Worm (Caenorhabditis elegans) whole organism, L4 larva: ENCODE results near the gene C33F10.8.
"Not testable (repeated sequence)": the region's sequence is repeated elsewhere in the genome, so short reads cannot be mapped to it uniquely, and the experiment has no call there.

ENCODE experiments used
- F10B5.3 ChIP-seq: sonication (generic microtip); optimal IDR thresholded peaks from 2 replicates; lab custom pipeline; 2016; ENCODE audit warnings: mild to moderate bottlenecking, missing genetic modification characterization, missing compliant biosample characterization
- F26F4.8 ChIP-seq: fragments of 200-800 bp; sonication (Bioruptor generic); conservative IDR thresholded peaks from 2 replicates; pipeline ENCODE4 v1.3.6; 2022; ENCODE audit warnings: missing genetic modification characterization, missing compliant biosample characterization
- F49E8.2 ChIP-seq: sonication (generic microtip); optimal IDR thresholded peaks from 2 replicates; lab custom pipeline; 2016; ENCODE audit warnings: missing compliant biosample characterization, mild to moderate bottlenecking, missing genetic modification characterization, borderline replicate concordance
- R02D3.7 ChIP-seq: fragments of 150-350 bp; sonication (generic microtip); optimal IDR thresholded peaks from 3 replicates; lab custom pipeline; 2014; ENCODE audit warnings: missing biosample characterization, missing genetic modification characterization
- T26A8.4 ChIP-seq: fragments of 200-800 bp; sonication (Bioruptor generic); IDR thresholded peaks from 2 replicates; pipeline ENCODE4 v1.3.6; 2022; ENCODE audit warnings: missing genetic modification characterization, missing compliant biosample characterization
- Y48G9A.11 ChIP-seq: fragments of 200-800 bp; sonication (Bioruptor generic); IDR thresholded peaks from 2 replicates; pipeline ENCODE4 v1.3.6; 2022; ENCODE audit warnings: missing genetic modification reagents, missing genetic modification characterization, missing compliant biosample characterization
- Y5F2A.4 ChIP-seq: fragments of 200-800 bp; sonication (Bioruptor generic); optimal IDR thresholded peaks from 2 replicates; lab custom pipeline; 2018; ENCODE audit warnings: mild to moderate bottlenecking, missing genetic modification characterization, missing compliant biosample characterization
- Y75B8A.6 ChIP-seq: fragments of 200-800 bp; sonication (Bioruptor generic); IDR thresholded peaks from 2 replicates; pipeline ENCODE4 v1.3.6; 2022; ENCODE audit warnings: missing genetic modification reagents, missing genetic modification characterization, missing compliant biosample characterization
- aha-1 ChIP-seq: fragments of 150-350 bp; peaks from one replicate; lab custom pipeline; 2014; ENCODE audit warnings: missing biosample characterization, missing genetic modification characterization
- ceh-28 ChIP-seq: fragments of 150-350 bp; optimal IDR thresholded peaks from 2 replicates; lab custom pipeline; 2014; ENCODE audit warnings: missing biosample characterization, missing genetic modification reagents, missing genetic modification characterization
- ceh-62 ChIP-seq: sonication (generic microtip); optimal IDR thresholded peaks from 2 replicates; lab custom pipeline; 2017; ENCODE audit warnings: missing biosample characterization, missing genetic modification characterization
- ceh-82 ChIP-seq: sonication (generic microtip); optimal IDR thresholded peaks from 2 replicates; lab custom pipeline; 2017; ENCODE audit warnings: missing biosample characterization, missing genetic modification characterization
- ces-1 ChIP-seq: fragments of 150-350 bp; sonication (generic microtip); optimal IDR thresholded peaks from 4 replicates; lab custom pipeline; 2014; ENCODE audit warnings: missing biosample characterization, missing genetic modification reagents, missing genetic modification characterization
- dmd-6 ChIP-seq: fragments of 200-800 bp; sonication (Bioruptor generic); IDR thresholded peaks from 2 replicates; pipeline ENCODE4 v1.3.6; 2022; ENCODE audit warnings: missing genetic modification reagents, missing genetic modification characterization, missing compliant biosample characterization
- fos-1 ChIP-seq: fragments of 150-350 bp; optimal IDR thresholded peaks from 2 replicates; lab custom pipeline; 2014; ENCODE audit warnings: missing biosample characterization, missing genetic modification characterization
- gei-8 ChIP-seq: fragments of 200-800 bp; sonication (Bioruptor generic); optimal IDR thresholded peaks from 2 replicates; lab custom pipeline; 2018; ENCODE audit warnings: mild to moderate bottlenecking, missing genetic modification characterization, missing compliant biosample characterization
- hlh-11 ChIP-seq: fragments of 200-800 bp; sonication (Bioruptor generic); optimal IDR thresholded peaks from 2 replicates; lab custom pipeline; 2018; ENCODE audit warnings: mild to moderate bottlenecking, missing genetic modification characterization, missing compliant biosample characterization
- hlh-30 ChIP-seq: sonication (generic microtip); optimal IDR thresholded peaks from 2 replicates; lab custom pipeline; 2017; ENCODE audit warnings: antibody characterized with exemption, mild to moderate bottlenecking, missing genetic modification characterization, missing compliant biosample characterization; ENCODE audit not compliant: insufficient read depth
- lin-13 ChIP-seq: fragments of 150-350 bp; optimal IDR thresholded peaks from 2 replicates; lab custom pipeline; 2014; ENCODE audit warnings: missing biosample characterization, missing genetic modification reagents, missing genetic modification characterization
- lin-39 ChIP-seq: fragments of 150-350 bp; optimal IDR thresholded peaks from 2 replicates; lab custom pipeline; 2014; ENCODE audit warnings: missing biosample characterization, missing genetic modification reagents, missing genetic modification characterization
- madf-5 ChIP-seq, 2 experiments: fragments of 200-800 bp; sonication (Bioruptor generic); IDR thresholded peaks; 2 replicates each; pipeline ENCODE4 v1.3.6; 2022; ENCODE audit warnings: missing compliant biosample characterization in 2 of 2, missing genetic modification characterization in 2 of 2
- mdl-1 ChIP-seq, 2 experiments: fragments of 150-350 bp in 1 of 2; sonication (generic microtip) in 1 of 2; optimal IDR thresholded peaks; 2 replicates each; lab custom pipeline; 2014 to 2017; ENCODE audit warnings: missing biosample characterization in 2 of 2, missing genetic modification characterization in 2 of 2
- mxl-2 ChIP-seq: fragments of 200-800 bp; sonication (Bioruptor generic); conservative IDR thresholded peaks from 2 replicates; pipeline ENCODE4 v1.3.6; 2022; ENCODE audit warnings: missing genetic modification reagents, missing genetic modification characterization, missing compliant biosample characterization
- mxl-3 ChIP-seq: fragments of 200-800 bp; sonication (Bioruptor generic); optimal IDR thresholded peaks from 2 replicates; lab custom pipeline; 2018; ENCODE audit warnings: mild to moderate bottlenecking, missing genetic modification characterization, missing compliant biosample characterization
- nhr-111 ChIP-seq: fragments of 200-800 bp; sonication (Bioruptor generic); optimal IDR thresholded peaks from 2 replicates; lab custom pipeline; 2018; ENCODE audit warnings: mild to moderate bottlenecking, missing genetic modification characterization, missing compliant biosample characterization
- nhr-28 ChIP-seq: fragments of 150-350 bp; optimal IDR thresholded peaks from 2 replicates; lab custom pipeline; 2014; ENCODE audit warnings: missing biosample characterization, missing genetic modification characterization
- nhr-48 ChIP-seq: sonication (generic microtip); optimal IDR thresholded peaks from 2 replicates; lab custom pipeline; 2016; ENCODE audit warnings: mild to moderate bottlenecking, missing genetic modification characterization, missing compliant biosample characterization
- pqm-1 ChIP-seq: sonication (generic microtip); optimal IDR thresholded peaks from 2 replicates; lab custom pipeline; 2017; ENCODE audit warnings: missing biosample characterization, missing genetic modification characterization
- sdz-12 ChIP-seq: fragments of 200-800 bp; sonication (Bioruptor generic); optimal IDR thresholded peaks from 2 replicates; lab custom pipeline; 2018; ENCODE audit warnings: mild to moderate bottlenecking, missing genetic modification characterization, missing compliant biosample characterization
- set-16 ChIP-seq: fragments of 200-800 bp; sonication (Bioruptor generic); IDR thresholded peaks from 2 replicates; pipeline ENCODE4 v1.3.6; 2022; ENCODE audit warnings: missing genetic modification reagents, missing genetic modification characterization, missing compliant biosample characterization
- tra-1 ChIP-seq: fragments of 200-800 bp; sonication (Bioruptor generic); IDR thresholded peaks from 2 replicates; pipeline ENCODE4 v1.3.6; 2022; ENCODE audit warnings: missing genetic modification reagents, missing genetic modification characterization, missing compliant biosample characterization
- unc-130 ChIP-seq: sonication (generic microtip); optimal IDR thresholded peaks from 2 replicates; lab custom pipeline; 2016; ENCODE audit warnings: missing genetic modification reagents, missing genetic modification characterization, missing compliant biosample characterization
- unc-39 ChIP-seq: sonication (generic microtip); optimal IDR thresholded peaks from 2 replicates; lab custom pipeline; 2017; ENCODE audit warnings: missing biosample characterization, missing genetic modification characterization
- unc-62 ChIP-seq, 3 experiments: fragments of 150-350 bp in 1 of 3; sonication (generic microtip); optimal IDR thresholded peaks in 2 of 3; peaks in 1 of 3; 1 replicate in 1 of 3; 2 replicates in 2 of 3; lab custom pipeline; 2014 to 2017; ENCODE audit warnings: missing biosample characterization in 3 of 3, missing genetic modification characterization in 3 of 3, missing genetic modification reagents in 3 of 3, missing genotype in 1 of 3
- zfp-2 ChIP-seq: sonication (generic microtip); optimal IDR thresholded peaks from 2 replicates; lab custom pipeline; 2016; ENCODE audit warnings: mild to moderate bottlenecking, missing genetic modification characterization, missing compliant biosample characterization
- ztf-11 ChIP-seq: fragments of 150-350 bp; optimal IDR thresholded peaks from 2 replicates; lab custom pipeline; 2014; ENCODE audit warnings: missing biosample characterization, missing genetic modification characterization

C33F10.8 gene

DNA sequence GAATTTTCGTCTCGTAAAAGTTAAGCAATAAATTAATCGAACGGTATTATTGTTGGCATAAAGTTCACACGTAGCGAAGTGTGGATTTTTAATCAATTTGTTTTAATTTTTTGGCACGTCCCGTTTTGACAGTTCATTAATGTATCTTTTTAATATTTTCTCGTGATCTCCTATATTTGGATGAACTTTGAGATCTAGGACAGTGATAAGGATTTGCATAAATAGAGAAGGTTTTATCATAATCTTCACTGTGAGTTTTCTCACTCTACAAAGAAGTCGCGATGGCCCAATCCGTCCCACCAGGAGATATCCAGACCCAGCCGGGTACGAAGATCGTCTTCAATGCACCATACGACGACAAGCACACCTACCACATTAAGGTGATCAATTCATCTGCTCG lies at the start of gene C33F10.8, which contains the start of gene msp-40:
Gene C33F10.8, minus strand, starts transcription at position 101 of the 400 bp plus-strand sequence.
Gene msp-40, plus strand, starts transcription at position 282 of the 400 bp plus-strand sequence.
- not testable (repeated sequence) for TF ChIP-seq Y5F2A.4 (GFP tag; lab: Kevin White, UChicago); ceh-82 (tag; lab: Kevin White, UChicago); ztf-11

DNA sequence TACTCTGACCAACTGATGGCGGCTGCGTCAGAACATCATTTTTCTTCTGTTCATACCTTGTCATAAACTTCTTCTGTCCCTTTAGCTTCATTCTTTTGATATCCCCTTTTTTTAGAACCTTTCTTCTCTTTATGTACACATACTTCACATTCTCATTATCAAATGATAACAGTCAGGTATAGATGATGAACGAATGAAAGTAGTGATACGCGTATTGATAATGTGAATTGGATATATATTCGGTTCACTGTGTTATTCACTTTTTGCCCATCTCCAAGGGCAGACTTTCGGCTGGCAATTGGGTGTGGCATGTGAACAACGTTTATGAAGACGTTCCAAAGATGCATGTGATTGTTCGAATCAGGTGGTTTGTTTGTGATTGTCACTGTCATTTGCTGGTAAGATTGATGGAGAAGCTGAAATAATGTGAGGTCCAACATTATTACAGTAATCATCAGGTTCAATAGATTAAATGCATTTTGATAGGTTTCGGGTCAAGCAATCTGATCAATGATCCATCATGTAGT lies 49.4 kb upstream of the C33F10.8 start, which contains the start of gene F11G11.15:
Gene F11G11.15, plus strand, starts transcription at position 511 of the 527 bp plus-strand sequence.
- TF ChIP-seq mdl-1 (tag; optimal IDR thresholded peaks at IDR 0.05; lab: Kevin White, UChicago): peak in 1 of 2 experiments; percentile 31
- TF ChIP-seq ceh-62 (tag; lab: Kevin White, UChicago): no peak
- no peak for TF ChIP-seq ces-1 (GFP tag; lab: Kevin White, UChicago)
- TF ChIP-seq mxl-3 (GFP tag; lab: Kevin White, UChicago): peak; percentile 81
- TF ChIP-seq F10B5.3 (tag; lab: Kevin White, UChicago): no peak
- peak; percentile 96 for TF ChIP-seq aha-1
- peak; percentile 45 for TF ChIP-seq hlh-11 (tag; lab: Kevin White, UChicago)
- peak; percentile 33 for TF ChIP-seq nhr-28 (tag; lab: Kevin White, UChicago)
- no peak for TF ChIP-seq nhr-111
- peak; percentile 68 for TF ChIP-seq nhr-48 (tag; lab: Kevin White, UChicago)
- peak; percentile 66 for TF ChIP-seq hlh-30 (tag; lab: Kevin White, UChicago)
- no peak for TF ChIP-seq unc-39 (tag; lab: Kevin White, UChicago)
- TF ChIP-seq lin-39: no peak

DNA sequence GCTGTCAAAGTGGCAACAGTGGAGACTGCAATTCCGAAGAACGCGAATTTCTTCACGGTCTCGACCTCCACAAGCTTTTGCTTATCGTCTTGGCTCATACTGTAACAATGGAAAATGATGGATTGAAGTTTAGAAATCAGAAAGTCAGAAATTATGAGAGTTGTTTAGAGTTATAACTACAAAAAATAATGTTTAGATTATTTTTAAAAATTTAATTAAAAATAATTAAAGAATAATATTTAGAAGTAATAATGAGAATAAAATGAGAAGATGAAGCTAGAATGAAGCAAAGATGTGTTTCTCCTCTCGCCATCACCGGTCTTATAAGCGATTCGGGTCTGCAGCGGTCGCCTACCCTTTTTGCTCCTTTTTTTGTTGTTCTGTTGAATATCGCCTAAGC lies 48.0 kb upstream of the C33F10.8 start, which contains the start of gene col-73:
Gene col-73, minus strand, starts transcription at position 101 of the 400 bp plus-strand sequence.
- TF ChIP-seq unc-130 (no peak), pqm-1 (tag; lab: Kevin White, UChicago) (no peak), mxl-2 (GFP tag; lab: Robert Waterston, UW) (no peak), lin-13 (GFP tag; lab: Kevin White, UChicago) (no peak), mdl-1 (tag; optimal IDR thresholded peaks at IDR 0.05; lab: Kevin White, UChicago) (no peak), ceh-28 (no peak), sdz-12 (no peak), dmd-6 (GFP tag; lab: Robert Waterston, UW) (no peak), F49E8.2 (tag; lab: Kevin White, UChicago) (no peak), Y48G9A.11 (GFP tag; lab: Robert Waterston, UW) (no peak), zfp-2 (tag; lab: Kevin White, UChicago) (no peak), R02D3.7 (no peak), lin-39 (no peak), gei-8 (GFP tag; lab: Kevin White, UChicago) (no peak), madf-5 (GFP tag; IDR thresholded peaks at IDR 0.05; lab: Robert Waterston, UW) (no peak), tra-1 (GFP tag; lab: Robert Waterston, UW) (no peak), Y75B8A.6 (no peak), unc-62 (GFP tag; optimal IDR thresholded peaks at IDR 0.05 in 1 of 2; lab: Kevin White, UChicago) (no peak), unc-62 (tag; optimal IDR thresholded peaks at IDR 0.05; lab: Kevin White, UChicago) (no peak), fos-1 (tag; lab: Kevin White, UChicago) (no peak)
- TF ChIP-seq, all 104 proteins: peak for 0

DNA sequence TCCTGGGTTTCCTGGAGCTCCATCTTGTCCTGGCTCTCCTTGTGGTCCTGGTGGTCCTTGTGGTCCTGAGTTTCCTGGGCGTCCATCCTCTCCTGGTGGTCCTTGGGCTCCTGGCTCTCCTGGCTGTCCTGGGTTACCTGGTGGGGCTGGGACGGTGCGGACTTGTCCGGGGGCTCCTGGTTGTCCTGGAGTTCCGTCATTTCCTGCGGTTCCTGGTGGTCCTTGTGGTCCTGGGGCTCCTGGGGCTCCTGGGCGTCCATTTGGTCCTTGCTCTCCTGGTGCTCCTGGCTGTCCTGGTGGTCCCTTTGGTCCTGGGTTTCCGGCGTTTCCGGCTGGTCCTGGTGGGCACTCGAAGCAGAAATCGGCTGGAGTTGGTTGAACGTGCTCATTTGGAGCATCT lies 47.3 kb upstream of the C33F10.8 start:
- TF ChIP-seq set-16 (peak; percentile 98), madf-5 (GFP tag; IDR thresholded peaks at IDR 0.05; lab: Robert Waterston, UW) (0 out of 4 replicates have a peak, but pooled peaks of 1 of the 2 experiments have one; percentile 49), F26F4.8 (GFP tag; lab: Robert Waterston, UW) (0 out of 2 replicates have a peak, but pooled peaks have one; percentile 24), Y48G9A.11 (GFP tag; lab: Robert Waterston, UW) (0 out of 2 replicates have a peak, but pooled peaks have one; percentile 13), T26A8.4 (0 out of 2 replicates have a peak, but pooled peaks have one; percentile 17)
